Fruit fly (Drosophila melanogaster) whole organism, pupa: ENCODE data around the gene Srp54.

Source experiments
- CG10348 ChIP-seq: fragments of 200-800 bp; sonication (Bioruptor generic); IDR thresholded peaks from 2 replicates; pipeline ENCODE4 v1.3.6; 2022; ENCODE audit warnings: missing biosample characterization, missing genetic modification characterization
- CG12605 ChIP-seq: fragments of 200-800 bp; sonication (Bioruptor generic); IDR thresholded peaks from 2 replicates; pipeline ENCODE4 v1.3.6; 2022; ENCODE audit warnings: missing biosample characterization, missing genetic modification characterization
- CG13204 ChIP-seq: fragments of 200-800 bp; sonication (Bioruptor generic); optimal IDR thresholded peaks from 2 replicates; lab custom pipeline; 2018; ENCODE audit warnings: missing biosample characterization, mild to moderate bottlenecking, missing genetic modification characterization, moderate library complexity
- CG14655 ChIP-seq: fragments of 200-800 bp; sonication (Bioruptor generic); optimal IDR thresholded peaks from 3 replicates; lab custom pipeline; 2017; ENCODE audit warnings: mild to moderate bottlenecking, missing biosample characterization, missing genetic modification reagents, missing genetic modification characterization
- CG15710 ChIP-seq: fragments of 200-800 bp; sonication (Bioruptor generic); optimal IDR thresholded peaks from 2 replicates; lab custom pipeline; 2018; ENCODE audit warnings: missing biosample characterization, mild to moderate bottlenecking, missing genetic modification characterization, moderate library complexity
- CG17806 ChIP-seq: fragments of 200-800 bp; sonication (Bioruptor generic); optimal IDR thresholded peaks from 2 replicates; lab custom pipeline; 2018; ENCODE audit warnings: missing biosample characterization, mild to moderate bottlenecking, missing genetic modification characterization, moderate library complexity
- CG32121 ChIP-seq: fragments of 200-800 bp; sonication (Bioruptor generic); IDR thresholded peaks from 2 replicates; pipeline ENCODE4 v1.3.6; 2022; ENCODE audit warnings: missing biosample characterization, missing genetic modification characterization
- CG34367 ChIP-seq: fragments of 200-800 bp; sonication (Bioruptor generic); optimal IDR thresholded peaks from 2 replicates; lab custom pipeline; 2018; ENCODE audit warnings: missing biosample characterization, mild to moderate bottlenecking, missing genetic modification characterization
- CG4496 ChIP-seq: fragments of 200-800 bp; sonication (Bioruptor generic); IDR thresholded peaks from 3 replicates; pipeline ENCODE4 v1.3.6; 2022; ENCODE audit warnings: missing biosample characterization, missing genetic modification characterization
- CG8159 ChIP-seq: fragments of 200-800 bp; sonication (Bioruptor generic); optimal IDR thresholded peaks from 3 replicates; lab custom pipeline; 2018; ENCODE audit warnings: missing biosample characterization, mild to moderate bottlenecking, missing genetic modification characterization, moderate library complexity
- CG8301 ChIP-seq: fragments of 200-800 bp; sonication (Bioruptor generic); optimal IDR thresholded peaks from 2 replicates; lab custom pipeline; 2018; ENCODE audit warnings: missing biosample characterization, mild to moderate bottlenecking, missing genetic modification characterization
- CG9948 ChIP-seq: fragments of 200-800 bp; sonication (Bioruptor generic); optimal IDR thresholded peaks from 2 replicates; lab custom pipeline; 2018; ENCODE audit warnings: missing biosample characterization, mild to moderate bottlenecking, missing genetic modification characterization, moderate library complexity
- D1 ChIP-seq: fragments of 200-800 bp; sonication (Bioruptor generic); optimal IDR thresholded peaks from 2 replicates; lab custom pipeline; 2018; ENCODE audit warnings: missing biosample characterization, mild to moderate bottlenecking, missing genetic modification characterization, moderate library complexity
- EcR ChIP-seq: fragments of 200-800 bp; sonication (Bioruptor generic); optimal IDR thresholded peaks from 3 replicates; lab custom pipeline; 2019; ENCODE audit warnings: missing biosample characterization, missing genetic modification characterization, mild to moderate bottlenecking, moderate library complexity, missing genetic modification reagents
- Ets98B ChIP-seq: fragments of 200-800 bp; sonication (Bioruptor generic); IDR thresholded peaks from 2 replicates; pipeline ENCODE4 v1.3.6; 2022; ENCODE audit warnings: missing biosample characterization, missing genetic modification characterization
- Pif1A ChIP-seq: fragments of 200-800 bp; sonication (Bioruptor generic); optimal IDR thresholded peaks from 3 replicates; lab custom pipeline; 2016; ENCODE audit warnings: missing biosample characterization, missing genetic modification characterization
- Pif1B ChIP-seq: fragments of 200-800 bp; sonication (Bioruptor generic); optimal IDR thresholded peaks from 3 replicates; lab custom pipeline; 2016; ENCODE audit warnings: missing biosample characterization, missing genetic modification characterization
- Snoo ChIP-seq: fragments of 200-800 bp; sonication (Bioruptor generic); optimal IDR thresholded peaks from 3 replicates; lab custom pipeline; 2017; ENCODE audit warnings: missing biosample characterization, mild to moderate bottlenecking, missing genetic modification characterization, inconsistent platforms
- fd96Ca ChIP-seq: fragments of 200-800 bp; sonication (Bioruptor generic); IDR thresholded peaks from 3 replicates; pipeline ENCODE4 v1.3.6; 2022; ENCODE audit warnings: missing biosample characterization, missing genetic modification characterization
- gl ChIP-seq: fragments of 200-800 bp; sonication (Bioruptor generic); optimal IDR thresholded peaks from 2 replicates; lab custom pipeline; 2018; ENCODE audit warnings: missing biosample characterization, mild to moderate bottlenecking, missing genetic modification characterization
- rn ChIP-seq: fragments of 200-800 bp; sonication (Bioruptor generic); IDR thresholded peaks from 2 replicates; pipeline ENCODE4 v1.3.6; 2022; ENCODE audit warnings: missing biosample characterization, missing genetic modification characterization

Srp54 gene

dm6 chr2L:9949178-9950062 is 36.7 kb downstream of the Srp54 start:
- peak; percentile 31 for TF ChIP-seq CG14655 (GFP tag; lab: Kevin White, UChicago)
- peak; percentile 23 for TF ChIP-seq CG8301
- no peak for TF ChIP-seq Snoo (tag; lab: Kevin White, UChicago)
- no peak for TF ChIP-seq CG17806 (tag; lab: Kevin White, UChicago)
- TF ChIP-seq Pif1B (GFP tag; lab: Kevin White, UChicago): peak; percentile 17
- TF ChIP-seq CG13204 (GFP tag; lab: Kevin White, UChicago): peak; percentile 25
- TF ChIP-seq CG12605 (GFP tag; lab: Robert Waterston, UW): peak; percentile 47; the same call in 1 of the 2 replicates
- peak; percentile 2 for TF ChIP-seq Pif1A (GFP tag; lab: Kevin White, UChicago)

- TF ChIP-seq CG8301 (peak; percentile 92), CG9948 (tag; lab: Kevin White, UChicago) (peak; percentile 93), rn (peak; percentile 59; the same call in 1 of the 2 replicates), CG32121 (peak; percentile 89), D1 (tag; lab: Kevin White, UChicago) (no peak), CG15710 (peak; percentile 89), CG10348 (no peak), Pif1B (GFP tag; lab: Kevin White, UChicago) (peak; percentile 89), EcR (peak; percentile 19), fd96Ca (GFP tag; lab: Robert Waterston, UW) (peak; percentile 71), CG12605 (GFP tag; lab: Robert Waterston, UW) (peak; percentile 95), CG14655 (GFP tag; lab: Kevin White, UChicago) (peak; percentile 94), Snoo (tag; lab: Kevin White, UChicago) (peak; percentile 86), Pif1A (GFP tag; lab: Kevin White, UChicago) (peak; percentile 81), CG17806 (tag; lab: Kevin White, UChicago) (peak; percentile 96), CG8159 (tag; lab: Kevin White, UChicago) (peak; percentile 97), CG34367 (peak; percentile 74), CG4496 (GFP tag; lab: Robert Waterston, UW) (peak; percentile 87), Ets98B (peak; percentile 90), gl (tag; lab: Kevin White, UChicago) (peak; percentile 80), CG13204 (GFP tag; lab: Kevin White, UChicago) (peak; percentile 56)
- TF ChIP-seq, all 21 proteins: peak for 19
Observed at dm6 chr2L:9954119-9954518, 41.4 kb downstream of the Srp54 start, which contains the start of the genes CG13126 and CG4709. CG13126 (minus strand) TSS chr2L:9954181. CG4709 (plus strand) TSS chr2L:9954325.

- TF ChIP-seq CG17806 (tag; lab: Kevin White, UChicago) (no peak), gl (tag; lab: Kevin White, UChicago) (no peak), CG15710 (no peak), CG10348 (no peak), CG32121 (no peak), rn (no peak), Pif1A (GFP tag; lab: Kevin White, UChicago) (no peak), Pif1B (GFP tag; lab: Kevin White, UChicago) (no peak), EcR (no peak), CG34367 (no peak), CG8301 (no peak), D1 (tag; lab: Kevin White, UChicago) (no peak), CG13204 (GFP tag; lab: Kevin White, UChicago) (no peak), Ets98B (no peak)
Observed at dm6 chr2L:9954696-9955095, 42.0 kb downstream of the Srp54 start.

- TF ChIP-seq CG4496 (GFP tag; lab: Robert Waterston, UW) (peak; percentile 94), EcR (peak; percentile 32), CG34367 (peak; percentile 89), CG32121 (peak; percentile 94), CG8159 (tag; lab: Kevin White, UChicago) (peak; percentile 95), CG9948 (tag; lab: Kevin White, UChicago) (peak; percentile 94), CG10348 (0 out of 2 replicates have a peak, but pooled peaks have one; percentile 35), Pif1B (GFP tag; lab: Kevin White, UChicago) (no peak), Snoo (tag; lab: Kevin White, UChicago) (peak; percentile 87), Ets98B (peak; percentile 89), D1 (tag; lab: Kevin White, UChicago) (no peak), CG17806 (tag; lab: Kevin White, UChicago) (peak; percentile 95), CG15710 (peak; percentile 90), CG12605 (GFP tag; lab: Robert Waterston, UW) (peak; percentile 91), CG8301 (peak; percentile 90), gl (tag; lab: Kevin White, UChicago) (peak; percentile 63), Pif1A (GFP tag; lab: Kevin White, UChicago) (no peak), fd96Ca (GFP tag; lab: Robert Waterston, UW) (no peak), CG14655 (GFP tag; lab: Kevin White, UChicago) (no peak), rn (peak; percentile 91)
Observed at dm6 chr2L:9956993-9957652, 44.4 kb downstream of the Srp54 start, which contains the start of the genes CG4658 and CG5846. CG4658 (plus strand) TSS chr2L:9957132. CG5846 (minus strand) TSS chr2L:9957237.

- peak; percentile 47 for TF ChIP-seq EcR
- TF ChIP-seq CG10348: no peak
Observed at dm6 chr2L:9960758-9961157, 48.0 kb downstream of the Srp54 start.
